Fruit fly (Drosophila melanogaster) whole organism, prepupa: ENCODE data around the gene CG33272.

Experiments used
- Blimp-1 ChIP-seq: fragments of 200-800 bp; sonication (Bioruptor generic); optimal IDR thresholded peaks from 3 replicates; lab custom pipeline; 2017; ENCODE audit warnings: missing biosample characterization, missing genetic modification characterization, mild to moderate bottlenecking, moderate library complexity, missing genetic modification reagents
- CG11762 ChIP-seq: fragments of 200-800 bp; sonication (Bioruptor generic); optimal IDR thresholded peaks from 3 replicates; lab custom pipeline; 2016; ENCODE audit warnings: missing biosample characterization, missing genetic modification characterization; ENCODE audit not compliant: insufficient read depth
- CG6276 ChIP-seq: fragments of 200-800 bp; sonication (Bioruptor generic); optimal IDR thresholded peaks from 2 replicates; lab custom pipeline; 2017; ENCODE audit warnings: missing biosample characterization, mild to moderate bottlenecking, missing genetic modification characterization
- Eip75B ChIP-seq: fragments of 200-800 bp; sonication (Bioruptor generic); optimal IDR thresholded peaks from 3 replicates; lab custom pipeline; 2016; ENCODE audit warnings: missing biosample characterization, missing genetic modification characterization
- Hr39 ChIP-seq: fragments of 200-800 bp; sonication (Bioruptor generic); optimal IDR thresholded peaks from 2 replicates; lab custom pipeline; 2016; ENCODE audit warnings: missing biosample characterization, missing genetic modification characterization
- Lpt ChIP-seq: fragments of 200-800 bp; sonication (Bioruptor generic); optimal IDR thresholded peaks from 3 replicates; lab custom pipeline; 2016; ENCODE audit warnings: missing biosample characterization, missing genetic modification characterization
- fd85E ChIP-seq: fragments of 200-800 bp; sonication (Bioruptor generic); optimal IDR thresholded peaks from 3 replicates; lab custom pipeline; 2016; ENCODE audit warnings: missing biosample characterization, missing genetic modification characterization
- salr ChIP-seq, 2 experiments: fragments of 200-800 bp; sonication (Bioruptor generic); optimal IDR thresholded peaks; 3 replicates each; lab custom pipeline; 2016 to 2018; ENCODE audit warnings: missing biosample characterization in 2 of 2, missing genetic modification characterization in 2 of 2, mild to moderate bottlenecking in 1 of 2

DNA sequence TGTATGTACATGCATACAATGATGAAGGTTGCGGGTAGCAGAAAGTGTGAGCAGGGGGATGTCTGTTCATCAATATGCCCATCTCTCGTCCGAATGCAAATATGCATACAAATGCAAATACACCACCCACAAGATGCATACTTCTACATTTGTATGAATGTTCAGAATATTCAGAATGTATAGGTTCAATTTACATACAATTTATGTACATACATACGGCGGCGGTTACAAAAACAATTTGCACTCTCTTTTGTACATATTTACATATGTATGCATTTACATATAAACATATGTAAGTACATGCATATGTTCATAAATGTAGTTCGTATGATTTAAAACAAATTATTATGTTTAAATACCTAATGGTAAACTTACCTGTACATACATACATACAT is 18.5 kb downstream of the CG33272 start:
- TF ChIP-seq Eip75B (GFP tag; lab: Kevin White, UChicago) (no peak), fd85E (GFP tag; lab: Kevin White, UChicago) (no peak), Blimp-1 (GFP tag; lab: Kevin White, UChicago) (no peak), salr (GFP tag; optimal IDR thresholded peaks at IDR 0.05; lab: Kevin White, UChicago) (no peak), Lpt (GFP tag; lab: Kevin White, UChicago) (no peak), Hr39 (GFP tag; lab: Kevin White, UChicago) (no peak), CG11762 (GFP tag; lab: Kevin White, UChicago) (no peak), CG6276 (no peak)
